Worm (Caenorhabditis elegans) whole organism, early embryonic: ENCODE data around the gene fat-3.

Source experiments
- B0310.2 ChIP-seq: sonication (generic microtip); optimal IDR thresholded peaks from 2 replicates; lab custom pipeline; 2016; ENCODE audit warnings: mild to moderate bottlenecking, missing genetic modification characterization, missing compliant biosample characterization
- F13C5.2 ChIP-seq: sonication (generic microtip); optimal IDR thresholded peaks from 2 replicates; lab custom pipeline; 2017; ENCODE audit warnings: mild to moderate bottlenecking, missing genetic modification characterization, inconsistent platforms, missing compliant biosample characterization
- aly-1 ChIP-seq: sonication (generic microtip); optimal IDR thresholded peaks from 2 replicates; lab custom pipeline; 2016; ENCODE audit warnings: missing genetic modification characterization, missing compliant biosample characterization
- ama-1 ChIP-seq: fragments of 150-350 bp; optimal IDR thresholded peaks from 2 replicates; lab custom pipeline; 2014
- ceh-36 ChIP-seq: sonication (generic microtip); optimal IDR thresholded peaks from 2 replicates; lab custom pipeline; 2016; ENCODE audit warnings: missing genetic modification characterization, inconsistent platforms, missing compliant biosample characterization
- ets-7 ChIP-seq: sonication (generic microtip); optimal IDR thresholded peaks from 2 replicates; lab custom pipeline; 2016; ENCODE audit warnings: missing genotype, missing genetic modification characterization, missing compliant biosample characterization
- flt-1 ChIP-seq: fragments of 200-800 bp; sonication (Bioruptor generic); IDR thresholded peaks from 2 replicates; pipeline ENCODE4 v1.3.6; 2022; ENCODE audit warnings: missing genetic modification characterization, missing compliant biosample characterization
- hmg-4 ChIP-seq: fragments of 200-800 bp; sonication (Bioruptor generic); optimal IDR thresholded peaks from 2 replicates; lab custom pipeline; 2018; ENCODE audit warnings: mild to moderate bottlenecking, missing genetic modification characterization, missing compliant biosample characterization
- hnd-1 ChIP-seq: sonication (generic microtip); optimal IDR thresholded peaks from 2 replicates; lab custom pipeline; 2016; ENCODE audit warnings: missing genetic modification characterization, missing compliant biosample characterization
- scrt-1 ChIP-seq: fragments of 200-800 bp; sonication (Bioruptor generic); IDR thresholded peaks from 2 replicates; pipeline ENCODE4 v1.3.6; 2022; ENCODE audit warnings: missing genetic modification characterization, missing compliant biosample characterization
- sea-1 ChIP-seq: fragments of 200-800 bp; sonication (Bioruptor generic); conservative IDR thresholded peaks from 2 replicates; pipeline ENCODE4 v1.3.6; 2022; ENCODE audit warnings: missing genetic modification characterization, missing compliant biosample characterization
- tbx-11 ChIP-seq: fragments of 200-800 bp; sonication (Bioruptor generic); IDR thresholded peaks from 2 replicates; pipeline ENCODE4 v1.3.6; 2022; ENCODE audit warnings: missing genetic modification characterization, missing compliant biosample characterization
- tbx-37 ChIP-seq: fragments of 200-800 bp; sonication (Bioruptor generic); conservative IDR thresholded peaks from 2 replicates; pipeline ENCODE4 v1.3.6; 2022; ENCODE audit warnings: missing genetic modification reagents, missing genetic modification characterization, missing compliant biosample characterization
- tra-4 ChIP-seq: sonication (generic microtip); optimal IDR thresholded peaks from 2 replicates; lab custom pipeline; 2017; ENCODE audit warnings: missing genetic modification characterization, missing compliant biosample characterization

DNA sequence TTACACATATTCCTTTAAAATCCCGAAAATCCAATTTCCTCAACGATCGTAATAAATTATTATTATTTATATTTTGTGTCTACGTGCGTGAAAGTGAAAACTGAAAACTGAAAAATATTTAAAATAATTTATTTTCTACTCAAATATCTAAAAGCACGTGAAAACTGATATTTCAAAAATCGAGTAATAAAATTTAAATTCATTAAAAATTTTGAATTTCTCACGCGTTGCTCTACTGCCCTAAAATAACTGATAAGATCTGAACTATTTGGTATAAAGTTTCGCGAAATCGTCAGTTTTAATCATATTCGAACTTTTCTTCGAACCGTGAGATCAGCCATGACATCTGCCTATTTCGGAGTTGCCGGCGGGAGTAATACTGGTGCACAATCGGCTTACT is 49.4 kb downstream of the fat-3 start, which contains the start of gene ssq-1:
- TF ChIP-seq ama-1 (lab: Kevin White, UChicago) (no peak), hmg-4 (GFP tag; lab: Kevin White, UChicago) (no peak), aly-1 (tag; lab: Kevin White, UChicago) (no peak), ceh-36 (tag; lab: Kevin White, UChicago) (no peak), hnd-1 (tag; lab: Kevin White, UChicago) (no peak), B0310.2 (tag; lab: Kevin White, UChicago) (no peak), ets-7 (no peak), sea-1 (no peak), tbx-11 (GFP tag; lab: Robert Waterston, UW) (no peak), F13C5.2 (tag; lab: Kevin White, UChicago) (no peak), scrt-1 (GFP tag; lab: Robert Waterston, UW) (no peak), tra-4 (tag; lab: Kevin White, UChicago) (no peak), flt-1 (GFP tag; lab: Robert Waterston, UW) (no peak), tbx-37 (GFP tag; lab: Robert Waterston, UW) (no peak)
